Worm (Caenorhabditis elegans) whole organism, L3 larva: Measurements from ENCODE around the gene K02F3.9.

Source experiments
- ama-1 ChIP-seq: fragments of 150-350 bp; optimal IDR thresholded peaks from 2 replicates; lab custom pipeline; 2018
- ceh-9 ChIP-seq: sonication (generic microtip); optimal IDR thresholded peaks from 2 replicates; lab custom pipeline; 2018; ENCODE audit warnings: missing biosample characterization, missing genetic modification characterization
- elt-2 ChIP-seq: sonication (generic microtip); optimal IDR thresholded peaks from 2 replicates; lab custom pipeline; 2016; ENCODE audit warnings: missing genetic modification reagents, mild to moderate bottlenecking, missing genetic modification characterization, missing compliant biosample characterization
- elt-3 ChIP-seq, 3 experiments: fragments of 150-350 bp in 1 of 3; sonication (generic microtip) in 2 of 3; optimal IDR thresholded peaks; 2 replicates in 2 of 3; 4 replicates in 1 of 3; lab custom pipeline; 2014 to 2017; ENCODE audit warnings: missing biosample characterization in 3 of 3, missing genetic modification characterization in 3 of 3
- fos-1 ChIP-seq: fragments of 150-350 bp; optimal IDR thresholded peaks from 2 replicates; lab custom pipeline; 2014; ENCODE audit warnings: missing biosample characterization, missing genetic modification characterization
- lin-39 ChIP-seq: fragments of 150-350 bp; optimal IDR thresholded peaks from 2 replicates; lab custom pipeline; 2018; ENCODE audit warnings: missing biosample characterization, missing genetic modification reagents, missing genetic modification characterization
- mdl-1 ChIP-seq: fragments of 150-350 bp; optimal IDR thresholded peaks from 2 replicates; lab custom pipeline; 2014; ENCODE audit warnings: missing biosample characterization, missing genetic modification characterization
- nhr-237 ChIP-seq: fragments of 150-350 bp; optimal IDR thresholded peaks from 2 replicates; lab custom pipeline; 2014; ENCODE audit warnings: missing biosample characterization, missing genetic modification characterization
- nhr-76 ChIP-seq: fragments of 150-350 bp; sonication (generic microtip); optimal IDR thresholded peaks from 5 replicates; lab custom pipeline; 2014; ENCODE audit warnings: missing biosample characterization, missing genetic modification characterization
- nhr-77 ChIP-seq: fragments of 150-350 bp; optimal IDR thresholded peaks from 2 replicates; lab custom pipeline; 2014; ENCODE audit warnings: missing biosample characterization, missing genetic modification characterization
- pqm-1 ChIP-seq: fragments of 150-350 bp; optimal IDR thresholded peaks from 2 replicates; lab custom pipeline; 2017; ENCODE audit warnings: missing biosample characterization, missing genetic modification characterization, inconsistent platforms
- snpc-4 ChIP-seq: fragments of 150-350 bp; optimal IDR thresholded peaks from 2 replicates; lab custom pipeline; 2014; ENCODE audit warnings: missing biosample characterization, missing genetic modification characterization
- unc-62 ChIP-seq: fragments of 150-350 bp; sonication (generic microtip); optimal IDR thresholded peaks from 4 replicates; lab custom pipeline; 2014; ENCODE audit warnings: missing biosample characterization, missing genetic modification reagents, missing genetic modification characterization

ce11 chrIII:834443-834815 is 6.7 kb downstream of the K02F3.9 start:
- TF ChIP-seq nhr-76 (no peak), unc-62 (GFP tag; lab: Kevin White, UChicago) (no peak), elt-2 (tag; lab: Kevin White, UChicago) (no peak), snpc-4 (no peak), nhr-77 (tag; lab: Kevin White, UChicago) (no peak), pqm-1 (tag; lab: Kevin White, UChicago) (no peak), ama-1 (lab: Kevin White, UChicago) (no peak), elt-3 (tag; optimal IDR thresholded peaks at IDR 0.05; lab: Kevin White, UChicago) (no peak), fos-1 (tag; lab: Kevin White, UChicago) (no peak), ceh-9 (no peak), nhr-237 (tag; lab: Kevin White, UChicago) (no peak), lin-39 (no peak), mdl-1 (no peak)
